Worm (Caenorhabditis elegans) whole organism, late embryonic: ENCODE data around the gene fbxb-11.

ENCODE experiments used
- F13H6.1 ChIP-seq: sonication (generic microtip); optimal IDR thresholded peaks from 2 replicates; lab custom pipeline; 2016; ENCODE audit warnings: missing genetic modification characterization, missing compliant biosample characterization
- Y22D7AL.16 ChIP-seq: sonication (generic microtip); optimal IDR thresholded peaks from 2 replicates; lab custom pipeline; 2016; ENCODE audit warnings: missing genetic modification characterization, missing compliant biosample characterization
- ama-1 ChIP-seq: fragments of 150-350 bp; optimal IDR thresholded peaks from 2 replicates; lab custom pipeline; 2014
- ceh-18 ChIP-seq: sonication (generic microtip); optimal IDR thresholded peaks from 2 replicates; lab custom pipeline; 2016; ENCODE audit warnings: missing genetic modification characterization, missing compliant biosample characterization
- ceh-24 ChIP-seq: sonication (generic microtip); optimal IDR thresholded peaks from 2 replicates; lab custom pipeline; 2016; ENCODE audit warnings: mild to moderate bottlenecking, missing genetic modification characterization, missing compliant biosample characterization
- fax-1 ChIP-seq: sonication (generic microtip); optimal IDR thresholded peaks from 2 replicates; lab custom pipeline; 2016; ENCODE audit warnings: missing genotype, missing genetic modification characterization, missing compliant biosample characterization
- fkh-10 ChIP-seq: fragments of 150-350 bp; optimal IDR thresholded peaks from 2 replicates; lab custom pipeline; 2014; ENCODE audit warnings: missing biosample characterization, missing genetic modification reagents, missing genetic modification characterization
- hlh-15 ChIP-seq: sonication (generic microtip); optimal IDR thresholded peaks from 2 replicates; lab custom pipeline; 2016; ENCODE audit warnings: missing genetic modification characterization, missing compliant biosample characterization
- pag-3 ChIP-seq: sonication (generic microtip); optimal IDR thresholded peaks from 2 replicates; lab custom pipeline; 2016; ENCODE audit warnings: missing compliant biosample characterization, missing genetic modification characterization, borderline replicate concordance
- sox-4 ChIP-seq: sonication (generic microtip); optimal IDR thresholded peaks from 2 replicates; lab custom pipeline; 2017; ENCODE audit warnings: mild to moderate bottlenecking, missing genetic modification characterization, inconsistent platforms, missing compliant biosample characterization
- unc-55 ChIP-seq: sonication (generic microtip); optimal IDR thresholded peaks from 2 replicates; lab custom pipeline; 2017; ENCODE audit warnings: missing biosample characterization, missing genetic modification reagents, missing genetic modification characterization
- zip-5 ChIP-seq: sonication (generic microtip); optimal IDR thresholded peaks from 2 replicates; lab custom pipeline; 2016; ENCODE audit warnings: missing genetic modification characterization, missing compliant biosample characterization

- TF ChIP-seq hlh-15 (tag; lab: Kevin White, UChicago), result no peak
- TF ChIP-seq unc-55, result no peak
- no peak for TF ChIP-seq pag-3 (tag; lab: Kevin White, UChicago)
- no peak for TF ChIP-seq ama-1 (lab: Kevin White, UChicago)
- TF ChIP-seq F13H6.1 (tag; lab: Kevin White, UChicago), result no peak
- TF ChIP-seq ceh-18 (tag; lab: Kevin White, UChicago), result no peak
- no peak for TF ChIP-seq sox-4 (tag; lab: Kevin White, UChicago)
- no peak for TF ChIP-seq fkh-10 (GFP tag; lab: Kevin White, UChicago)
- no peak for TF ChIP-seq zip-5 (tag; lab: Kevin White, UChicago)
- TF ChIP-seq Y22D7AL.16 (tag; lab: Kevin White, UChicago), result no peak
- TF ChIP-seq ceh-24 (tag; lab: Kevin White, UChicago), result no peak
- TF ChIP-seq fax-1 (tag; lab: Kevin White, UChicago), result no peak
Measured at ce11 chrII:1722394-1722793, 2.0 kb upstream of the fbxb-11 start, which contains the start of the genes fbxb-5 and btb-8.
